Fruit fly (Drosophila melanogaster) whole organism, embryonic: ENCODE data around the gene MED25.

Source experiments
- Abd-B ChIP-seq: fragments of 200-800 bp; sonication (Bioruptor generic); optimal IDR thresholded peaks from 2 replicates; lab custom pipeline; 2018; ENCODE audit warnings: missing biosample characterization, mild to moderate bottlenecking, missing genetic modification characterization, moderate library complexity
- Aef1 ChIP-seq: fragments of 200-800 bp; sonication (Bioruptor generic); IDR thresholded peaks from 3 replicates; pipeline ENCODE4 v1.3.6; 2022; ENCODE audit warnings: missing biosample characterization, missing genetic modification characterization
- CG10147 ChIP-seq: fragments of 200-800 bp; sonication (Bioruptor generic); optimal IDR thresholded peaks from 2 replicates; lab custom pipeline; 2019; ENCODE audit warnings: missing biosample characterization, mild to moderate bottlenecking, missing genetic modification characterization, moderate library complexity
- CG10209 ChIP-seq: fragments of 200-800 bp; sonication (Bioruptor generic); optimal IDR thresholded peaks from 3 replicates; lab custom pipeline; 2017; ENCODE audit warnings: missing biosample characterization, mild to moderate bottlenecking, missing genetic modification characterization, missing genetic modification reagents
- CG10959 ChIP-seq: fragments of 200-800 bp; sonication (Bioruptor generic); IDR thresholded peaks from 2 replicates; pipeline ENCODE4 v1.3.6; 2022; ENCODE audit warnings: missing biosample characterization, missing genetic modification characterization
- CG11247 ChIP-seq: fragments of 200-800 bp; sonication (Bioruptor generic); IDR thresholded peaks from 2 replicates; pipeline ENCODE4 v1.3.6; 2022; ENCODE audit warnings: missing biosample characterization, missing genetic modification characterization
- CG12104 ChIP-seq: fragments of 200-800 bp; sonication (Bioruptor generic); optimal IDR thresholded peaks from 3 replicates; lab custom pipeline; 2016; ENCODE audit warnings: missing biosample characterization, missing genetic modification characterization
- CG12659 ChIP-seq: fragments of 200-800 bp; sonication (Bioruptor generic); optimal IDR thresholded peaks from 3 replicates; lab custom pipeline; 2017; ENCODE audit warnings: mild to moderate bottlenecking, missing biosample characterization, missing genetic modification reagents, missing genetic modification characterization
- CG12942 ChIP-seq: fragments of 200-800 bp; sonication (Bioruptor generic); optimal IDR thresholded peaks from 3 replicates; lab custom pipeline; 2016; ENCODE audit warnings: missing biosample characterization, missing genetic modification characterization
- CG16779 ChIP-seq: fragments of 200-800 bp; sonication (Bioruptor generic); IDR thresholded peaks from 2 replicates; pipeline ENCODE4 v1.3.6; 2022; ENCODE audit warnings: missing biosample characterization, missing genetic modification characterization
- CG1792 ChIP-seq: fragments of 200-800 bp; sonication (Bioruptor generic); optimal IDR thresholded peaks from 2 replicates; lab custom pipeline; 2016; ENCODE audit warnings: missing biosample characterization, missing genetic modification characterization
- CG31224 ChIP-seq: fragments of 200-800 bp; sonication (Bioruptor generic); IDR thresholded peaks from 2 replicates; pipeline ENCODE4 v1.3.6; 2022; ENCODE audit warnings: missing biosample characterization, missing genetic modification characterization
- CG4282 ChIP-seq: fragments of 200-800 bp; sonication (Bioruptor generic); optimal IDR thresholded peaks from 2 replicates; lab custom pipeline; 2016; ENCODE audit warnings: missing biosample characterization, missing genetic modification characterization
- CG4360 ChIP-seq: fragments of 200-800 bp; sonication (Bioruptor generic); IDR thresholded peaks from 2 replicates; pipeline ENCODE4 v1.3.6; 2022; ENCODE audit warnings: missing biosample characterization, missing genetic modification characterization
- CG6791 ChIP-seq: fragments of 200-800 bp; sonication (Bioruptor generic); IDR thresholded peaks from 3 replicates; pipeline ENCODE4 v1.3.6; 2022; ENCODE audit warnings: missing biosample characterization, missing genetic modification characterization; ENCODE audit not compliant: partially characterized antibody
- CG8944 ChIP-seq: fragments of 200-800 bp; sonication (Bioruptor generic); optimal IDR thresholded peaks from 3 replicates; lab custom pipeline; 2016; ENCODE audit warnings: missing biosample characterization, missing genetic modification characterization
- CG9876 ChIP-seq: fragments of 200-800 bp; sonication (Bioruptor generic); optimal IDR thresholded peaks from 2 replicates; lab custom pipeline; 2016; ENCODE audit warnings: missing biosample characterization, missing genetic modification characterization
- Dad ChIP-seq: fragments of 200-800 bp; sonication (Bioruptor generic); optimal IDR thresholded peaks from 3 replicates; lab custom pipeline; 2016; ENCODE audit warnings: missing biosample characterization, missing genetic modification characterization
- Ets65A ChIP-seq: fragments of 200-800 bp; sonication (Bioruptor generic); peaks from one replicate; lab custom pipeline; 2016; ENCODE audit warnings: missing biosample characterization, missing genetic modification characterization
- Gsc ChIP-seq: fragments of 200-800 bp; sonication (Bioruptor generic); IDR thresholded peaks from 2 replicates; pipeline ENCODE4 v1.3.6; 2022; ENCODE audit warnings: missing biosample characterization, missing genetic modification characterization
- Gug ChIP-seq: fragments of 200-800 bp; sonication (Bioruptor generic); IDR thresholded peaks from 4 replicates; pipeline ENCODE4 v1.3.6; 2022; ENCODE audit warnings: missing biosample characterization, missing genetic modification characterization
- Hr39 ChIP-seq: fragments of >200 bp; optimal IDR thresholded peaks from 2 replicates; lab custom pipeline; 2017
- Hsf ChIP-seq: fragments of 200-800 bp; sonication (Bioruptor generic); optimal IDR thresholded peaks from 3 replicates; lab custom pipeline; 2016; ENCODE audit warnings: missing biosample characterization, missing genetic modification characterization
- Lpt ChIP-seq: fragments of >200 bp; optimal IDR thresholded peaks from 2 replicates; lab custom pipeline; 2018; ENCODE audit warnings: missing biosample characterization, missing genetic modification characterization
- MBD-R2 ChIP-seq: fragments of 200-800 bp; sonication (Bioruptor generic); IDR thresholded peaks from 2 replicates; pipeline ENCODE4 v1.3.6; 2022; ENCODE audit warnings: missing biosample characterization, missing genetic modification characterization
- Max ChIP-seq: fragments of 200-800 bp; sonication (Bioruptor generic); optimal IDR thresholded peaks from 2 replicates; lab custom pipeline; 2016; ENCODE audit warnings: missing biosample characterization, mild to moderate bottlenecking, missing genetic modification characterization
- Neu2 ChIP-seq: fragments of 200-800 bp; sonication (Bioruptor generic); optimal IDR thresholded peaks from 3 replicates; lab custom pipeline; 2016; ENCODE audit warnings: missing biosample characterization, missing genetic modification characterization, borderline replicate concordance
- Rfx ChIP-seq: fragments of 200-800 bp; sonication (Bioruptor generic); IDR thresholded peaks from 2 replicates; pipeline ENCODE4 v1.3.6; 2022; ENCODE audit warnings: missing biosample characterization, missing genetic modification characterization
- TFAM ChIP-seq: fragments of 200-800 bp; sonication (Bioruptor generic); optimal IDR thresholded peaks from 2 replicates; lab custom pipeline; 2017; ENCODE audit warnings: missing biosample characterization, missing genetic modification characterization, inconsistent platforms
- Taf1 ChIP-seq: fragments of 200-800 bp; sonication (Bioruptor generic); IDR thresholded peaks from 2 replicates; pipeline ENCODE4 v1.3.6; 2022; ENCODE audit warnings: missing biosample characterization, missing genetic modification characterization
- ara ChIP-seq: fragments of 200-800 bp; sonication (Bioruptor generic); IDR thresholded peaks from 2 replicates; pipeline ENCODE4 v1.3.6; 2022; ENCODE audit warnings: missing biosample characterization, missing genetic modification characterization
- ash1 ChIP-seq: fragments of 200-800 bp; sonication (Bioruptor generic); optimal IDR thresholded peaks from 2 replicates; lab custom pipeline; 2018; ENCODE audit warnings: missing biosample characterization, mild to moderate bottlenecking, missing genetic modification characterization
- chinmo ChIP-seq: fragments of 200-800 bp; sonication (Bioruptor generic); IDR thresholded peaks from 4 replicates; pipeline ENCODE4 v1.3.6; 2022; ENCODE audit warnings: missing biosample characterization, missing genetic modification characterization; ENCODE audit not compliant: partially characterized antibody
- chn ChIP-seq: fragments of 200-800 bp; sonication (Bioruptor generic); optimal IDR thresholded peaks from 2 replicates; lab custom pipeline; 2016; ENCODE audit warnings: missing biosample characterization, missing genetic modification characterization
- dati ChIP-seq: fragments of 200-800 bp; sonication (Bioruptor generic); IDR thresholded peaks from 2 replicates; pipeline ENCODE4 v1.3.6; 2022; ENCODE audit warnings: missing biosample characterization, missing genetic modification characterization
- dmrt11E ChIP-seq: fragments of 200-800 bp; sonication (Bioruptor generic); optimal IDR thresholded peaks from 3 replicates; lab custom pipeline; 2018; ENCODE audit warnings: missing biosample characterization, mild to moderate bottlenecking, missing genetic modification characterization, moderate library complexity
- dysf ChIP-seq: fragments of 200-800 bp; sonication (Bioruptor generic); IDR thresholded peaks from 3 replicates; pipeline ENCODE4 v1.3.6; 2022; ENCODE audit warnings: missing biosample characterization, missing genetic modification characterization
- fd96Cb ChIP-seq: fragments of 200-800 bp; sonication (Bioruptor generic); optimal IDR thresholded peaks from 2 replicates; lab custom pipeline; 2018; ENCODE audit warnings: missing biosample characterization, mild to moderate bottlenecking, missing genetic modification characterization, moderate library complexity
- grau ChIP-seq: fragments of 200-800 bp; optimal IDR thresholded peaks from 3 replicates; lab custom pipeline; 2019; ENCODE audit warnings: missing biosample characterization, mild to moderate bottlenecking, missing genetic modification characterization, moderate library complexity
- her ChIP-seq: fragments of 200-800 bp; sonication (Bioruptor generic); optimal IDR thresholded peaks from 2 replicates; lab custom pipeline; 2016; ENCODE audit warnings: missing biosample characterization, missing genetic modification characterization
- insv ChIP-seq, 2 experiments: fragments of 200-800 bp; sonication (Bioruptor generic); optimal IDR thresholded peaks; 3 replicates each; lab custom pipeline; 2016 to 2018; ENCODE audit warnings: missing biosample characterization in 2 of 2, missing genetic modification characterization in 2 of 2
- klu ChIP-seq: fragments of 200-800 bp; sonication (Bioruptor generic); IDR thresholded peaks from 2 replicates; pipeline ENCODE4 v1.3.6; 2022; ENCODE audit warnings: missing biosample characterization, missing genetic modification characterization
- lbe ChIP-seq: fragments of 200-800 bp; sonication (Bioruptor generic); optimal IDR thresholded peaks from 2 replicates; lab custom pipeline; 2016; ENCODE audit warnings: missing biosample characterization, mild to moderate bottlenecking, missing genetic modification characterization
- luna ChIP-seq: fragments of 200-800 bp; sonication (Bioruptor generic); optimal IDR thresholded peaks from 2 replicates; lab custom pipeline; 2016; ENCODE audit warnings: missing biosample characterization, missing genetic modification characterization
- nerfin-1 ChIP-seq: fragments of 200-800 bp; sonication (Bioruptor generic); optimal IDR thresholded peaks from 3 replicates; lab custom pipeline; 2019; ENCODE audit warnings: missing biosample characterization, mild to moderate bottlenecking, missing genetic modification characterization, moderate library complexity
- nerfin-2 ChIP-seq: fragments of 200-800 bp; sonication (Bioruptor generic); IDR thresholded peaks from 2 replicates; pipeline ENCODE4 v1.3.6; 2022; ENCODE audit warnings: missing biosample characterization, missing genetic modification characterization; ENCODE audit not compliant: partially characterized antibody
- nom ChIP-seq: fragments of 200-800 bp; sonication (Bioruptor generic); optimal IDR thresholded peaks from 2 replicates; lab custom pipeline; 2017; ENCODE audit warnings: missing biosample characterization, missing genetic modification characterization, mild to moderate bottlenecking, moderate library complexity, missing genetic modification reagents
- run ChIP-seq: fragments of 200-800 bp; sonication (Bioruptor generic); optimal IDR thresholded peaks from 3 replicates; lab custom pipeline; 2018; ENCODE audit warnings: missing biosample characterization, mild to moderate bottlenecking, missing genetic modification characterization
- sob ChIP-seq: fragments of 200-800 bp; sonication (Bioruptor generic); IDR thresholded peaks from 2 replicates; pipeline ENCODE4 v1.3.6; 2022; ENCODE audit warnings: missing biosample characterization, missing genetic modification characterization
- usp ChIP-seq: fragments of >200 bp; optimal IDR thresholded peaks from 2 replicates; lab custom pipeline; 2017; ENCODE audit warnings: missing biosample characterization, missing genetic modification characterization
- zen ChIP-seq: fragments of 200-800 bp; sonication (Bioruptor generic); optimal IDR thresholded peaks from 3 replicates; lab custom pipeline; 2018; ENCODE audit warnings: missing biosample characterization, mild to moderate bottlenecking, missing genetic modification characterization, moderate library complexity

MED25 gene

DNA sequence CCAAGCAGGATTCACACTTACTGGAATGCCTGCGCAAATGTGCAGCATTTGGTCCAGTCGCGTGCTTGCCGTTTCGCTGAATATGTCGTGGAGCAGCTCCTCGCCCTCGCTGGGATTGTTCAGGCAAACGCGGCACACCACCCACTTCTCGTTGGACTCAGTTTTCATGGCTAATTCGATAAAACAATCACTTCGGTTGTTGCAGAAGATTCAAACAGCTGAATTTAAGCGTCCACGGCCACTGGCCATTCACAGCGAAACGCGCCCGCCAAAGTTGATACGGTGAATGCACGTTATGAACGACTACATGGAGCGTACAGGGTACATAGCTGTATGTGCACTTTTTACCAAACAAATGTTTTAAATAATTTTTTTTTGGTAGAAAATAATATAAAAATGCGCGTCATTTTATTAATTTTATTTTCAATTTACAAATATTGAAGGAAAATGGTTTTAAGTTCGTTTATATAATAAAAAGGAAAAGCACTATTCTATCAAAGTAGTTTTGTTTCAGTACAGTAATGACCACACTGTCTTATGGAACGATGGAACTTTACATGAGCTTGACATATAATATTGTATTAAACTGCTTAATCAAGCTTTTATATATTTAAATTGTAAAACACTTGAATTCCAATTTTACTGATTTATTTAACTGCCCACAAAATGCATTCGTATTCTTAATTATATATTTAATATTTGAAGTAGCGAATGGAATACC, 22.5 kb downstream of the MED25 start, which contains the start of gene trem (continued):
- peak; percentile 62 for TF ChIP-seq nerfin-1
- peak; percentile 70 for TF ChIP-seq CG10209 (GFP tag; lab: Kevin White, UChicago)
- peak; percentile 78 for TF ChIP-seq dysf (GFP tag; lab: Robert Waterston, UW)
- peak; percentile 60; the same call in 2 of the 3 replicates for TF ChIP-seq Aef1
- no peak for TF ChIP-seq ara (GFP tag; lab: Robert Waterston, UW)
- peak; percentile 81 for TF ChIP-seq dmrt11E (tag; lab: Kevin White, UChicago)
- TF ChIP-seq CG31224 (GFP tag; lab: Robert Waterston, UW) = no peak
- TF ChIP-seq CG10147 (GFP tag; lab: Kevin White, UChicago) = peak; percentile 51
- TF ChIP-seq CG1792 (GFP tag; lab: Kevin White, UChicago) = no peak
- TF ChIP-seq nerfin-2 = no peak
- no peak for TF ChIP-seq CG9876 (GFP tag; lab: Kevin White, UChicago)
- TF ChIP-seq MBD-R2 (GFP tag; lab: Robert Waterston, UW) = peak; percentile 91
- TF ChIP-seq zen (tag; lab: Kevin White, UChicago) = peak; percentile 76
- no peak for TF ChIP-seq luna (GFP tag; lab: Kevin White, UChicago)
- peak; percentile 75 for TF ChIP-seq klu (GFP tag; lab: Robert Waterston, UW)
- TF ChIP-seq CG4282 (GFP tag; lab: Kevin White, UChicago) = no peak
- peak; percentile 76 for TF ChIP-seq Rfx (GFP tag; lab: Robert Waterston, UW)
- TF ChIP-seq ash1 (GFP tag; lab: Kevin White, UChicago) = no peak
- peak; percentile 82 for TF ChIP-seq Abd-B (GFP tag; lab: Kevin White, UChicago)
- TF ChIP-seq TFAM (GFP tag; lab: Kevin White, UChicago) = no peak
- TF ChIP-seq CG16779 (GFP tag; lab: Robert Waterston, UW) = 0 out of 2 replicates have a peak, but pooled peaks have one; percentile 35
- TF ChIP-seq chinmo (GFP tag; lab: Robert Waterston, UW) = no peak
- peak; percentile 46; the same call in 1 of the 2 replicates for TF ChIP-seq sob (GFP tag; lab: Robert Waterston, UW)
- TF ChIP-seq Hr39 (lab: Kevin White, UChicago) = no peak
- TF ChIP-seq CG11247 (GFP tag; lab: Robert Waterston, UW) = peak; percentile 61
- TF ChIP-seq grau (tag; lab: Kevin White, UChicago) = peak; percentile 99
- TF ChIP-seq CG8944 (GFP tag; lab: Kevin White, UChicago) = peak; percentile 31
- TF ChIP-seq CG12104 = peak; percentile 74
- TF ChIP-seq Hsf (GFP tag; lab: Kevin White, UChicago) = peak; percentile 67
- peak; percentile 60 for TF ChIP-seq Gsc
- TF ChIP-seq Max (GFP tag; lab: Kevin White, UChicago) = peak; percentile 58
- TF ChIP-seq usp (GFP tag; lab: Kevin White, UChicago) = no peak
- TF ChIP-seq chn = peak; percentile 54
- no peak for TF ChIP-seq lbe
- TF ChIP-seq run (tag; lab: Kevin White, UChicago) = no peak
- TF ChIP-seq her (GFP tag; lab: Kevin White, UChicago) = no peak
- peak in 1 of 2 experiments; percentile 34 for TF ChIP-seq insv (GFP tag; optimal IDR thresholded peaks at IDR 0.05; lab: Kevin White, UChicago)
- TF ChIP-seq CG6791 (GFP tag; lab: Robert Waterston, UW) = no peak
- peak; percentile 87 for TF ChIP-seq Gug (GFP tag; lab: Robert Waterston, UW)
- no peak for TF ChIP-seq nom (GFP tag; lab: Kevin White, UChicago)
- no peak for TF ChIP-seq Neu2 (GFP tag; lab: Kevin White, UChicago)
- 0 out of 2 replicates have a peak, but pooled peaks have one; percentile 12 for TF ChIP-seq CG10959 (GFP tag; lab: Robert Waterston, UW)
- TF ChIP-seq fd96Cb (tag; lab: Kevin White, UChicago) = peak; percentile 59
- peak; percentile 64 for TF ChIP-seq CG12942 (GFP tag; lab: Kevin White, UChicago)
- no peak for TF ChIP-seq Dad (GFP tag; lab: Kevin White, UChicago)
- no peak for TF ChIP-seq dati (GFP tag; lab: Robert Waterston, UW)
- TF ChIP-seq CG12659 = peak; percentile 80
- no peak for TF ChIP-seq CG4360 (GFP tag; lab: Robert Waterston, UW)
- no peak for TF ChIP-seq Lpt
- peak; percentile 96 for TF ChIP-seq Ets65A (GFP tag; lab: Kevin White, UChicago)
- TF ChIP-seq Taf1 (GFP tag; lab: Robert Waterston, UW) = no peak
